Worm (Caenorhabditis elegans): ENCODE measurements around the gene R11D1.10.

DNA sequence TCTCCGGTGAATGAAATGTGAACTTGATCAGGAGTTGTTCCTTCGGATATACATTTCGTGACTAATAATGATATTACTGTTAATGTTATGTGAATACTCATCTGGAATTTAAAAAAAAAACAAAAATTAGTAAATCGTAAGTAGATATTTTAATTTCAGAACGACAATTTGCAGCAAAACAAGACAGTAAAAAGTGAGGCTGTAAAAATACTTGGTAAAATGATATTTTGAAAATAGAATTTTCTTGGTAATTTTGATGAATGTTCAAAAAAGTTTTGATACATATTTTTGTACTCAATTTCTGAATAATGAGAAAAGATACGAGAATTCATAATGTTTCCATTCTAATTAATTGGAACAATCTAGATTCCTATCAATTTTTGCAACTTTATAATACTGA is 30.3 kb downstream of the R11D1.10 start, which contains the start of gene papl-1:
- TF ChIP-seq klf-2 (GFP tag; conservative IDR thresholded peaks at IDR 0.05) (no peak), ztf-23 (GFP tag; IDR thresholded peaks at IDR 0.05) (no peak), T22C8.4 (GFP tag; IDR thresholded peaks at IDR 0.05) (no peak), flt-1 (GFP tag; IDR thresholded peaks at IDR 0.05) (no peak)

All from whole organism, midembryonic.